Worm (Caenorhabditis elegans): ENCODE measurements around the gene col-77.

DNA sequence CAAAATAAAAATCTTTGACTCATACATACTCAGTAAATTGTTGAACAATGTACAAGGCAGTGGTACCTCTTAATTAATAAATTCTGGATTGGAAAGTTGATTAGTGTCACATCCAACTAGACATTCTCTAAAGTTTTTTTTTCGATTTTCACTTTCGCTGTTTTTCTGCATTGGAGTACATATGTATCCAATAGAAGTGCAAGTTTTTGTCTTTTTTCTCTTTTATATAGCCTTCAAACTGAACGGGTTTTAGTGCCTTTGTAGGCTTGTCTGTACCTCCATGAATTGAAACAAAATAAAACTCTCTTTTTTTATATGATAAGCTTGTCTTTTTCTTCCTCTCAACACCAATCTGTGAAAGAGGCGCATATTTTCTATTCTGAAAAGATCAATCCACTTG, 21.0 kb upstream of the col-77 start:
- TF ChIP-seq nhr-11 (tag; optimal IDR thresholded peaks at IDR 0.05) (no peak), snpc-4 (tag; optimal IDR thresholded peaks at IDR 0.05) (no peak), nhr-23 (tag; optimal IDR thresholded peaks at IDR 0.05) (no peak), R02D3.7 (tag; optimal IDR thresholded peaks at IDR 0.05) (no peak)

All from whole organism, L3 larva.